Fruit fly (Drosophila melanogaster) S2 (cell line): ENCODE data around the gene CG17633.

Experiments
- CG8478 ChIP-seq: fragments of >200 bp; optimal IDR thresholded peaks from 2 replicates; lab custom pipeline; 2018
- CTCF ChIP-seq, 2 experiments: fragments of >200 bp; optimal IDR thresholded peaks; 2 replicates each; lab custom pipeline; 2018

DNA sequence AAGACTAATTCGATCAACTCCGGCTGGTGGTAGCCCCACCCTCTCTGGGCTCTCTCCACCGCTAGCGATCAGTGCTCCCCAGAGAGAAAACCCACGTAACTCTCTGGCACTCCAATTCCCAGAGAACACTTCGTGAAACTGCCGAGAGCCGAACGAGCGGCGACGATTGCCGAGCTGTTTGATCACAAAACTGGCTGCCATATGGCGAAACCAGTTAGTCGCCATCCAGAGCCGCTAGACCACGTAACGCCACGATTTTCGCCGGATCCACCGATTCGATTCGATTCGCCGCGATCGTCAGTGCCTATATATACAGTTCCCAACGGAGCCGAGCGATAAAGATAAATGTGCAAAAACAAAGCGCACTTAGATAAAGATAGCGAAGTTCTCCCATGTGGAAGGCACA, 13.3 kb downstream of the CG17633 start, which contains the start of gene IP3K1:
- no peak for TF ChIP-seq CG8478 (lab: Kevin White, UChicago)
- TF ChIP-seq CTCF (optimal IDR thresholded peaks at IDR 0.05; lab: Kevin White, UChicago) = no peak
